Fruit fly (Drosophila melanogaster) whole organism, embryonic: ENCODE results near the gene Max.

Experiments
- Aef1 ChIP-seq: fragments of 200-800 bp; sonication (Bioruptor generic); IDR thresholded peaks from 3 replicates; pipeline ENCODE4 v1.3.6; 2022; ENCODE audit warnings: missing biosample characterization, missing genetic modification characterization
- Atf6 ChIP-seq: fragments of 200-800 bp; sonication (Bioruptor generic); IDR thresholded peaks from 2 replicates; pipeline ENCODE4 v1.3.6; 2022; ENCODE audit warnings: missing biosample characterization, missing genetic modification characterization
- Blimp-1 ChIP-seq: fragments of 200-800 bp; sonication (Bioruptor generic); optimal IDR thresholded peaks from 3 replicates; lab custom pipeline; 2018; ENCODE audit warnings: missing biosample characterization, missing genetic modification characterization, mild to moderate bottlenecking, moderate library complexity, missing genetic modification reagents
- CG10979 ChIP-seq: fragments of 200-800 bp; sonication (Bioruptor generic); optimal IDR thresholded peaks from 2 replicates; lab custom pipeline; 2018; ENCODE audit warnings: missing biosample characterization, mild to moderate bottlenecking, missing genetic modification characterization, moderate library complexity
- CG11093 ChIP-seq: fragments of 200-800 bp; sonication (Bioruptor generic); IDR thresholded peaks from 3 replicates; pipeline ENCODE4 v1.3.6; 2022; ENCODE audit warnings: missing biosample characterization, missing genetic modification characterization
- CG11247 ChIP-seq: fragments of 200-800 bp; sonication (Bioruptor generic); IDR thresholded peaks from 2 replicates; pipeline ENCODE4 v1.3.6; 2022; ENCODE audit warnings: missing biosample characterization, missing genetic modification characterization
- CG11560 ChIP-seq: fragments of 200-800 bp; sonication (Bioruptor generic); IDR thresholded peaks from 3 replicates; pipeline ENCODE4 v1.3.6; 2022; ENCODE audit warnings: missing biosample characterization, missing genetic modification characterization
- CG11695 ChIP-seq: fragments of 200-800 bp; sonication (Bioruptor generic); IDR thresholded peaks from 3 replicates; pipeline ENCODE4 v1.3.6; 2022; ENCODE audit warnings: missing biosample characterization, missing genetic modification characterization
- CG11696 ChIP-seq: fragments of 200-800 bp; sonication (Bioruptor generic); IDR thresholded peaks from 2 replicates; pipeline ENCODE4 v1.3.6; 2022; ENCODE audit warnings: missing biosample characterization, missing genetic modification characterization
- CG13123 ChIP-seq: fragments of 200-800 bp; sonication (Bioruptor generic); optimal IDR thresholded peaks from 2 replicates; lab custom pipeline; 2016; ENCODE audit warnings: missing biosample characterization, missing genetic modification characterization
- CG15601 ChIP-seq: fragments of 200-800 bp; sonication (Bioruptor generic); optimal IDR thresholded peaks from 3 replicates; lab custom pipeline; 2019; ENCODE audit warnings: missing biosample characterization, mild to moderate bottlenecking, missing genetic modification characterization, moderate library complexity
- CG17328 ChIP-seq: fragments of 200-800 bp; sonication (Bioruptor generic); IDR thresholded peaks from 2 replicates; pipeline ENCODE4 v1.3.6; 2022; ENCODE audit warnings: missing biosample characterization, missing genetic modification characterization
- CG17361 ChIP-seq: fragments of 200-800 bp; sonication (Bioruptor generic); IDR thresholded peaks from 3 replicates; pipeline ENCODE4 v1.3.6; 2022; ENCODE audit warnings: missing biosample characterization, missing genetic modification characterization
- CG18476 ChIP-seq: fragments of 200-800 bp; sonication (Bioruptor generic); optimal IDR thresholded peaks from 2 replicates; lab custom pipeline; 2016; ENCODE audit warnings: missing biosample characterization, mild to moderate bottlenecking, missing genetic modification characterization
- CG2202 ChIP-seq: fragments of 200-800 bp; sonication (Bioruptor generic); optimal IDR thresholded peaks from 2 replicates; lab custom pipeline; 2018; ENCODE audit warnings: missing biosample characterization, mild to moderate bottlenecking, missing genetic modification characterization
- CG32532 ChIP-seq: fragments of 200-800 bp; sonication (Bioruptor generic); IDR thresholded peaks from 2 replicates; pipeline ENCODE4 v1.3.6; 2022; ENCODE audit warnings: missing biosample characterization, missing genetic modification characterization
- CG33557 ChIP-seq: fragments of 200-800 bp; sonication (Bioruptor generic); optimal IDR thresholded peaks from 2 replicates; lab custom pipeline; 2019; ENCODE audit warnings: missing biosample characterization, mild to moderate bottlenecking, missing genetic modification characterization, moderate library complexity
- CG34224 ChIP-seq: fragments of 200-800 bp; sonication (Bioruptor generic); IDR thresholded peaks from 3 replicates; pipeline ENCODE4 v1.3.6; 2022; ENCODE audit warnings: missing biosample characterization, missing genetic modification characterization; ENCODE audit not compliant: partially characterized antibody
- CG3847 ChIP-seq: fragments of 200-800 bp; sonication (Bioruptor generic); IDR thresholded peaks from 2 replicates; pipeline ENCODE4 v1.3.6; 2022; ENCODE audit warnings: missing biosample characterization, missing genetic modification characterization
- CG4617 ChIP-seq: fragments of 200-800 bp; sonication (Bioruptor generic); optimal IDR thresholded peaks from 3 replicates; lab custom pipeline; 2016; ENCODE audit warnings: missing biosample characterization, missing genetic modification characterization, borderline replicate concordance
- CG4854 ChIP-seq: fragments of 200-800 bp; sonication (Bioruptor generic); optimal IDR thresholded peaks from 2 replicates; lab custom pipeline; 2016; ENCODE audit warnings: missing biosample characterization, missing genetic modification characterization, inconsistent platforms
- CG6689 ChIP-seq: fragments of 200-800 bp; sonication (Bioruptor generic); IDR thresholded peaks from 2 replicates; pipeline ENCODE4 v1.3.6; 2022; ENCODE audit warnings: missing biosample characterization, missing genetic modification characterization
- CG7357 ChIP-seq: fragments of 200-800 bp; sonication (Bioruptor generic); IDR thresholded peaks from 3 replicates; pipeline ENCODE4 v1.3.6; 2022; ENCODE audit warnings: missing biosample characterization, missing genetic modification characterization
- CG7745 ChIP-seq: fragments of 200-800 bp; sonication (Bioruptor generic); optimal IDR thresholded peaks from 2 replicates; lab custom pipeline; 2018; ENCODE audit warnings: missing biosample characterization, mild to moderate bottlenecking, missing genetic modification characterization, moderate library complexity
- CG8388 ChIP-seq: fragments of 200-800 bp; sonication (Bioruptor generic); optimal IDR thresholded peaks from 2 replicates; lab custom pipeline; 2019; ENCODE audit warnings: missing biosample characterization, mild to moderate bottlenecking, missing genetic modification characterization, moderate library complexity
- D19A ChIP-seq: fragments of 200-800 bp; optimal IDR thresholded peaks from 3 replicates; lab custom pipeline; 2019; ENCODE audit warnings: missing biosample characterization, mild to moderate bottlenecking, missing genetic modification characterization, moderate library complexity
- Dfd ChIP-seq, 2 experiments: fragments of >200 bp; optimal IDR thresholded peaks; 2 replicates each; lab custom pipeline; 2017; ENCODE audit warnings: missing biosample characterization in 2 of 2, missing genetic modification characterization in 2 of 2
- GATAe ChIP-seq: fragments of 200-800 bp; sonication (Bioruptor generic); conservative IDR thresholded peaks from 2 replicates; pipeline ENCODE4 v1.3.6; 2022; ENCODE audit warnings: missing biosample characterization, missing genetic modification characterization
- NC2β ChIP-seq: fragments of 200-800 bp; sonication (Bioruptor generic); optimal IDR thresholded peaks from 2 replicates; lab custom pipeline; 2016; ENCODE audit warnings: missing biosample characterization, missing genetic modification characterization
- abd-A ChIP-seq: fragments of 200-800 bp; sonication (Bioruptor generic); optimal IDR thresholded peaks from 3 replicates; lab custom pipeline; 2019; ENCODE audit warnings: missing biosample characterization, mild to moderate bottlenecking, missing genetic modification characterization, moderate library complexity
- ara ChIP-seq: fragments of 200-800 bp; sonication (Bioruptor generic); IDR thresholded peaks from 2 replicates; pipeline ENCODE4 v1.3.6; 2022; ENCODE audit warnings: missing biosample characterization, missing genetic modification characterization
- ash1 ChIP-seq: fragments of 200-800 bp; sonication (Bioruptor generic); optimal IDR thresholded peaks from 2 replicates; lab custom pipeline; 2018; ENCODE audit warnings: missing biosample characterization, mild to moderate bottlenecking, missing genetic modification characterization
- bab2 ChIP-seq: fragments of 200-800 bp; sonication (Bioruptor generic); optimal IDR thresholded peaks from 2 replicates; lab custom pipeline; 2016; ENCODE audit warnings: missing biosample characterization, missing genetic modification characterization
- bsh ChIP-seq, 2 experiments: fragments of 200-800 bp; sonication (Bioruptor generic); optimal IDR thresholded peaks; 2 replicates each; lab custom pipeline; 2017 to 2018; ENCODE audit warnings: mild to moderate bottlenecking in 2 of 2, missing biosample characterization in 2 of 2, missing genetic modification characterization in 2 of 2, moderate library complexity in 1 of 2
- crol ChIP-seq: fragments of 200-800 bp; sonication (Bioruptor generic); IDR thresholded peaks from 2 replicates; pipeline ENCODE4 v1.3.6; 2022; ENCODE audit warnings: missing biosample characterization, missing genetic modification characterization
- disco-r ChIP-seq: fragments of 200-800 bp; sonication (Bioruptor generic); optimal IDR thresholded peaks from 2 replicates; lab custom pipeline; 2016; ENCODE audit warnings: missing biosample characterization, missing genetic modification characterization
- esg ChIP-seq: fragments of 200-800 bp; sonication (Bioruptor generic); conservative IDR thresholded peaks from 2 replicates; pipeline ENCODE4 v1.3.6; 2022; ENCODE audit warnings: missing biosample characterization, missing genetic modification characterization
- gfzf ChIP-seq: fragments of 200-800 bp; sonication (Bioruptor generic); optimal IDR thresholded peaks from 2 replicates; lab custom pipeline; 2016; ENCODE audit warnings: missing biosample characterization, mild to moderate bottlenecking, missing genetic modification characterization, moderate library complexity
- gt ChIP-seq: fragments of 200-800 bp; sonication (Bioruptor generic); IDR thresholded peaks from 2 replicates; pipeline ENCODE4 v1.3.6; 2022; ENCODE audit warnings: missing biosample characterization, missing genetic modification characterization
- jumu ChIP-seq: fragments of 200-800 bp; sonication (Bioruptor generic); optimal IDR thresholded peaks from 3 replicates; lab custom pipeline; 2016; ENCODE audit warnings: missing biosample characterization, missing genetic modification characterization
- lmd ChIP-seq: fragments of 200-800 bp; sonication (Bioruptor generic); IDR thresholded peaks from 2 replicates; pipeline ENCODE4 v1.3.6; 2022; ENCODE audit warnings: missing biosample characterization, missing genetic modification characterization
- nmo ChIP-seq: fragments of 200-800 bp; sonication (Bioruptor generic); optimal IDR thresholded peaks from 2 replicates; lab custom pipeline; 2018; ENCODE audit warnings: missing biosample characterization, mild to moderate bottlenecking, missing genetic modification characterization, moderate library complexity
- otp ChIP-seq: fragments of 200-800 bp; sonication (Bioruptor generic); IDR thresholded peaks from 3 replicates; pipeline ENCODE4, ENCODE4 v1.3.6; 2022; ENCODE audit warnings: missing biosample characterization, missing genetic modification characterization
- peb ChIP-seq: fragments of 200-800 bp; sonication (Bioruptor generic); IDR thresholded peaks from 2 replicates; pipeline ENCODE4 v1.3.6; 2022; ENCODE audit warnings: missing biosample characterization, missing genetic modification characterization
- rib ChIP-seq: fragments of 200-800 bp; sonication (Bioruptor generic); IDR thresholded peaks from 2 replicates; pipeline ENCODE4 v1.3.6; 2022; ENCODE audit warnings: missing biosample characterization, missing genetic modification characterization
- salm ChIP-seq: fragments of 200-800 bp; sonication (Bioruptor generic); optimal IDR thresholded peaks from 2 replicates; lab custom pipeline; 2018; ENCODE audit warnings: missing biosample characterization, mild to moderate bottlenecking, missing genetic modification characterization
- schlank ChIP-seq: fragments of 200-800 bp; sonication (Bioruptor generic); optimal IDR thresholded peaks from 2 replicates; lab custom pipeline; 2018; ENCODE audit warnings: missing biosample characterization, mild to moderate bottlenecking, missing genetic modification characterization
- sens ChIP-seq: fragments of 200-800 bp; sonication (Bioruptor generic); peaks from one replicate; lab custom pipeline; 2016; ENCODE audit warnings: missing biosample characterization, missing genetic modification characterization
- toy ChIP-seq: fragments of 200-800 bp; sonication (Bioruptor generic); IDR thresholded peaks from 2 replicates; pipeline ENCODE4 v1.3.6; 2022; ENCODE audit warnings: missing biosample characterization, missing genetic modification characterization
- wdn ChIP-seq: fragments of 200-800 bp; sonication (Bioruptor generic); IDR thresholded peaks from 2 replicates; pipeline ENCODE4 v1.3.6; 2022; ENCODE audit warnings: missing biosample characterization, missing genetic modification characterization

Max gene

dm6 chr3L:19233798-19234781 lies 29.9 kb downstream of the Max start (continued):
- no peak for TF ChIP-seq CG10979
- no peak for TF ChIP-seq CG32532 (GFP tag; lab: Robert Waterston, UW)
- peak; percentile 13 for TF ChIP-seq CG8388 (GFP tag; lab: Kevin White, UChicago)
- TF ChIP-seq nmo (GFP tag; lab: Kevin White, UChicago): peak; percentile 22
- TF ChIP-seq CG11695 (GFP tag; lab: Robert Waterston, UW): 0 out of 3 replicates have a peak, but pooled peaks have one; percentile 8
- TF ChIP-seq CG6689: no peak
- no peak for TF ChIP-seq Aef1 (GFP tag; lab: Robert Waterston, UW)
- no peak for TF ChIP-seq jumu
- TF ChIP-seq rib (GFP tag; lab: Robert Waterston, UW): no peak
- TF ChIP-seq CG7745 (tag; lab: Kevin White, UChicago): no peak
- TF ChIP-seq lmd (GFP tag; lab: Robert Waterston, UW): no peak
- no peak for TF ChIP-seq esg (GFP tag; lab: Robert Waterston, UW)
- TF ChIP-seq GATAe (GFP tag; lab: Robert Waterston, UW): no peak
- no peak for TF ChIP-seq NC2β (GFP tag; lab: Kevin White, UChicago)
- no peak for TF ChIP-seq CG2202 (tag; lab: Kevin White, UChicago)
- TF ChIP-seq abd-A (tag; lab: Kevin White, UChicago): no peak
- TF ChIP-seq CG3847: no peak
- TF ChIP-seq CG11696 (GFP tag; lab: Robert Waterston, UW): no peak
- peak; percentile 75 for TF ChIP-seq sens
- no peak for TF ChIP-seq CG17328
- TF ChIP-seq CG11560 (tag; lab: Robert Waterston, UW): no peak
- peak; percentile 22 for TF ChIP-seq Blimp-1 (GFP tag; lab: Kevin White, UChicago)
- no peak for TF ChIP-seq Atf6
- TF ChIP-seq D19A (tag; lab: Kevin White, UChicago): peak; percentile 35
- no peak for TF ChIP-seq ash1 (GFP tag; lab: Kevin White, UChicago)
- TF ChIP-seq gt (GFP tag; lab: Robert Waterston, UW): no peak
- TF ChIP-seq CG7357 (GFP tag; lab: Robert Waterston, UW): no peak
- TF ChIP-seq CG11247 (GFP tag; lab: Robert Waterston, UW): no peak
- peak; percentile 33 to 74 for TF ChIP-seq bsh (GFP tag; optimal IDR thresholded peaks at IDR 0.05; lab: Kevin White, UChicago)
- no peak for TF ChIP-seq CG11093 (GFP tag; lab: Robert Waterston, UW)
- no peak for TF ChIP-seq schlank (tag; lab: Kevin White, UChicago)
- peak; percentile 65; the same call in 2 of the 3 replicates for TF ChIP-seq CG17361 (GFP tag; lab: Robert Waterston, UW)
- TF ChIP-seq toy: no peak
- TF ChIP-seq bab2: no peak
- no peak for TF ChIP-seq CG34224 (GFP tag; lab: Robert Waterston, UW)
- no peak for TF ChIP-seq CG18476 (GFP tag; lab: Kevin White, UChicago)
- no peak for TF ChIP-seq CG13123 (GFP tag; lab: Kevin White, UChicago)
- TF ChIP-seq otp (GFP tag; lab: Robert Waterston, UW): no peak
- TF ChIP-seq CG15601 (tag; lab: Kevin White, UChicago): no peak
- no peak for TF ChIP-seq peb (GFP tag; lab: Robert Waterston, UW)
- no peak for TF ChIP-seq crol
- TF ChIP-seq salm (tag; lab: Kevin White, UChicago): no peak
- no peak for TF ChIP-seq CG4854 (GFP tag; lab: Kevin White, UChicago)
- no peak for TF ChIP-seq gfzf (GFP tag; lab: Kevin White, UChicago)
- TF ChIP-seq Dfd (GFP tag; optimal IDR thresholded peaks at IDR 0.05; lab: Kevin White, UChicago): no peak
- no peak for TF ChIP-seq CG33557 (GFP tag; lab: Kevin White, UChicago)
- TF ChIP-seq CG4617 (GFP tag; lab: Kevin White, UChicago): no peak
- TF ChIP-seq disco-r (GFP tag; lab: Kevin White, UChicago): no peak
- no peak for TF ChIP-seq ara
- TF ChIP-seq wdn (GFP tag; lab: Robert Waterston, UW): no peak
